Worm (Caenorhabditis elegans) whole organism, late embryonic: Measurements from ENCODE around the gene twk-48.

Source experiments
- fkh-10 ChIP-seq: fragments of 150-350 bp; optimal IDR thresholded peaks from 2 replicates; lab custom pipeline; 2014; ENCODE audit warnings: missing biosample characterization, missing genetic modification reagents, missing genetic modification characterization
- pag-3 ChIP-seq: sonication (generic microtip); optimal IDR thresholded peaks from 2 replicates; lab custom pipeline; 2016; ENCODE audit warnings: missing compliant biosample characterization, missing genetic modification characterization, borderline replicate concordance

DNA sequence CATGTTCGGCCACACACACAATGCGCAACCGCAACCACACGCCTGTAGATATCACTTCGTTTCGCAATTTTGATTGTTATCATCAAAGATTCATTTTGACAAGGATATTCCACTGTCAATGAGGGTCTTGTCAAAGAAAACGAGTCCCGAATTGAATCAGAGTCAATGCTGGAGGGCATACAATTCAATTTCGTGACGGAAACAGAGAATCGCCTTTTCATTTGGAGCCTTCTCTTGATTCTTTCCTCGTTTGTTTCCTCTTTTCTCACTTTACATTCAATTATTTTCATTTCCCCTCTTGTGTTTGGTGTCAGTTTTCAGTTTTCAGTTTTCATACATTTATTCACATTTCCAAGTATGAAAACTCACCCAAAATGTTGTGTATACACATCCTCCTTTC lies 6.8 kb downstream of the twk-48 start:
- no peak for TF ChIP-seq fkh-10 (GFP tag; lab: Kevin White, UChicago)
- no peak for TF ChIP-seq pag-3
